Fruit fly (Drosophila melanogaster) whole organism, embryonic: ENCODE results near the gene fbl.

Experiments
- Awh ChIP-seq: fragments of 200-800 bp; sonication (Bioruptor generic); IDR thresholded peaks from 2 replicates; pipeline ENCODE4, ENCODE4 v1.3.6; 2022; ENCODE audit warnings: missing biosample characterization, missing genetic modification characterization
- Bgb ChIP-seq: fragments of 200-800 bp; sonication (Bioruptor generic); IDR thresholded peaks from 2 replicates; pipeline ENCODE4 v1.3.6; 2022; ENCODE audit warnings: missing biosample characterization, missing genetic modification characterization; ENCODE audit not compliant: partially characterized antibody
- Blimp-1 ChIP-seq: fragments of 200-800 bp; sonication (Bioruptor generic); optimal IDR thresholded peaks from 3 replicates; lab custom pipeline; 2018; ENCODE audit warnings: missing biosample characterization, missing genetic modification characterization, mild to moderate bottlenecking, moderate library complexity, missing genetic modification reagents
- Bteb2 ChIP-seq: fragments of 200-800 bp; sonication (Bioruptor generic); optimal IDR thresholded peaks from 2 replicates; lab custom pipeline; 2016; ENCODE audit warnings: missing biosample characterization, missing genetic modification characterization
- CG10979 ChIP-seq: fragments of 200-800 bp; sonication (Bioruptor generic); optimal IDR thresholded peaks from 2 replicates; lab custom pipeline; 2018; ENCODE audit warnings: missing biosample characterization, mild to moderate bottlenecking, missing genetic modification characterization, moderate library complexity
- CG12299 ChIP-seq: fragments of 200-800 bp; sonication (Bioruptor generic); optimal IDR thresholded peaks from 2 replicates; lab custom pipeline; 2018; ENCODE audit warnings: missing biosample characterization, mild to moderate bottlenecking, missing genetic modification characterization
- CG1602 ChIP-seq: fragments of 200-800 bp; sonication (Bioruptor generic); optimal IDR thresholded peaks from 3 replicates; lab custom pipeline; 2016; ENCODE audit warnings: missing biosample characterization, missing genetic modification characterization
- CG2116 ChIP-seq: fragments of 200-800 bp; sonication (Bioruptor generic); optimal IDR thresholded peaks from 3 replicates; lab custom pipeline; 2018; ENCODE audit warnings: missing biosample characterization, mild to moderate bottlenecking, missing genetic modification characterization
- CG31441 ChIP-seq: fragments of 200-800 bp; sonication (Bioruptor generic); IDR thresholded peaks from 2 replicates; pipeline ENCODE4 v1.3.6; 2022; ENCODE audit warnings: missing biosample characterization, missing genetic modification characterization
- CG32532 ChIP-seq: fragments of 200-800 bp; sonication (Bioruptor generic); IDR thresholded peaks from 2 replicates; pipeline ENCODE4 v1.3.6; 2022; ENCODE audit warnings: missing biosample characterization, missing genetic modification characterization
- CG3995 ChIP-seq: fragments of 200-800 bp; sonication (Bioruptor generic); optimal IDR thresholded peaks from 3 replicates; lab custom pipeline; 2016; ENCODE audit warnings: missing biosample characterization, missing genetic modification characterization
- CG42726 ChIP-seq: fragments of 200-800 bp; sonication (Bioruptor generic); IDR thresholded peaks from 2 replicates; pipeline ENCODE4 v1.3.6; 2022; ENCODE audit warnings: missing biosample characterization, missing genetic modification characterization; ENCODE audit not compliant: partially characterized antibody
- CG4282 ChIP-seq: fragments of 200-800 bp; sonication (Bioruptor generic); optimal IDR thresholded peaks from 2 replicates; lab custom pipeline; 2016; ENCODE audit warnings: missing biosample characterization, missing genetic modification characterization
- CG4404 ChIP-seq: fragments of 200-800 bp; sonication (Bioruptor generic); IDR thresholded peaks from 2 replicates; pipeline ENCODE4 v1.3.6; 2022; ENCODE audit warnings: missing biosample characterization, missing genetic modification characterization
- CG7357 ChIP-seq: fragments of 200-800 bp; sonication (Bioruptor generic); IDR thresholded peaks from 3 replicates; pipeline ENCODE4 v1.3.6; 2022; ENCODE audit warnings: missing biosample characterization, missing genetic modification characterization
- CG8388 ChIP-seq: fragments of 200-800 bp; sonication (Bioruptor generic); optimal IDR thresholded peaks from 2 replicates; lab custom pipeline; 2019; ENCODE audit warnings: missing biosample characterization, mild to moderate bottlenecking, missing genetic modification characterization, moderate library complexity
- CG9932 ChIP-seq: fragments of 200-800 bp; sonication (Bioruptor generic); IDR thresholded peaks from 2 replicates; pipeline ENCODE4 v1.3.6; 2022; ENCODE audit warnings: missing biosample characterization, missing genetic modification characterization
- CoRest ChIP-seq: fragments of 200-800 bp; sonication (Bioruptor generic); optimal IDR thresholded peaks from 3 replicates; lab custom pipeline; 2018; ENCODE audit warnings: missing biosample characterization, mild to moderate bottlenecking, missing genetic modification characterization, moderate library complexity
- D19A ChIP-seq: fragments of 200-800 bp; optimal IDR thresholded peaks from 3 replicates; lab custom pipeline; 2019; ENCODE audit warnings: missing biosample characterization, mild to moderate bottlenecking, missing genetic modification characterization, moderate library complexity
- Dad ChIP-seq: fragments of 200-800 bp; sonication (Bioruptor generic); optimal IDR thresholded peaks from 3 replicates; lab custom pipeline; 2016; ENCODE audit warnings: missing biosample characterization, missing genetic modification characterization
- Deaf1 ChIP-seq: fragments of 200-800 bp; optimal IDR thresholded peaks from 3 replicates; lab custom pipeline; 2019; ENCODE audit warnings: missing biosample characterization, mild to moderate bottlenecking, missing genetic modification characterization, moderate library complexity
- Dek ChIP-seq: fragments of 200-800 bp; sonication (Bioruptor generic); optimal IDR thresholded peaks from 3 replicates; lab custom pipeline; 2019; ENCODE audit warnings: missing biosample characterization, mild to moderate bottlenecking, missing genetic modification characterization, moderate library complexity
- E2f1 ChIP-seq: fragments of 200-800 bp; sonication (Bioruptor generic); IDR thresholded peaks from 2 replicates; pipeline ENCODE4 v1.3.6; 2022; ENCODE audit warnings: missing biosample characterization, missing genetic modification characterization
- Elba2 ChIP-seq: fragments of 200-800 bp; sonication (Bioruptor generic); optimal IDR thresholded peaks from 3 replicates; lab custom pipeline; 2016; ENCODE audit warnings: missing biosample characterization, missing genetic modification characterization
- Fer1 ChIP-seq: fragments of 200-800 bp; sonication (Bioruptor generic); optimal IDR thresholded peaks from 2 replicates; lab custom pipeline; 2017; ENCODE audit warnings: missing biosample characterization, mild to moderate bottlenecking, missing genetic modification characterization
- Fer3 ChIP-seq: fragments of 200-800 bp; sonication (Bioruptor generic); optimal IDR thresholded peaks from 2 replicates; lab custom pipeline; 2018; ENCODE audit warnings: missing biosample characterization, mild to moderate bottlenecking, missing genetic modification characterization, moderate library complexity
- HmgZ ChIP-seq: fragments of 200-800 bp; sonication (Bioruptor generic); optimal IDR thresholded peaks from 2 replicates; lab custom pipeline; 2018; ENCODE audit warnings: missing biosample characterization, mild to moderate bottlenecking, missing genetic modification characterization
- Meics ChIP-seq: fragments of 200-800 bp; sonication (Bioruptor generic); optimal IDR thresholded peaks from 2 replicates; lab custom pipeline; 2017; ENCODE audit warnings: missing biosample characterization, mild to moderate bottlenecking, missing genetic modification characterization
- Mrtf ChIP-seq: fragments of 200-800 bp; sonication (Bioruptor generic); IDR thresholded peaks from 3 replicates; pipeline ENCODE4 v1.3.6; 2022; ENCODE audit warnings: missing biosample characterization, missing genetic modification characterization
- Ptx1 ChIP-seq: fragments of 200-800 bp; sonication (Bioruptor generic); IDR thresholded peaks from 2 replicates; pipeline ENCODE4 v1.3.6; 2022; ENCODE audit warnings: missing biosample characterization, missing genetic modification characterization
- Scr ChIP-seq: fragments of 200-800 bp; sonication (Bioruptor generic); IDR thresholded peaks from 2 replicates; pipeline ENCODE4 v1.3.6; 2022; ENCODE audit warnings: missing biosample characterization, missing genetic modification characterization; ENCODE audit not compliant: partially characterized antibody
- Sry-β ChIP-seq: fragments of 200-800 bp; sonication (Bioruptor generic); optimal IDR thresholded peaks from 2 replicates; lab custom pipeline; 2018; ENCODE audit warnings: missing biosample characterization, mild to moderate bottlenecking, missing genetic modification characterization, moderate library complexity
- TFAM ChIP-seq: fragments of 200-800 bp; sonication (Bioruptor generic); optimal IDR thresholded peaks from 2 replicates; lab custom pipeline; 2017; ENCODE audit warnings: missing biosample characterization, missing genetic modification characterization, inconsistent platforms
- Taf1 ChIP-seq: fragments of 200-800 bp; sonication (Bioruptor generic); IDR thresholded peaks from 2 replicates; pipeline ENCODE4 v1.3.6; 2022; ENCODE audit warnings: missing biosample characterization, missing genetic modification characterization
- ase ChIP-seq: fragments of 200-800 bp; sonication (Bioruptor generic); IDR thresholded peaks from 3 replicates; pipeline ENCODE4 v1.3.6; 2022; ENCODE audit warnings: missing biosample characterization, missing genetic modification characterization
- bsh ChIP-seq, 2 experiments: fragments of 200-800 bp; sonication (Bioruptor generic); optimal IDR thresholded peaks; 2 replicates each; lab custom pipeline; 2017 to 2018; ENCODE audit warnings: mild to moderate bottlenecking in 2 of 2, missing biosample characterization in 2 of 2, missing genetic modification characterization in 2 of 2, moderate library complexity in 1 of 2
- ci ChIP-seq: fragments of 200-800 bp; sonication (Bioruptor generic); IDR thresholded peaks from 3 replicates; pipeline ENCODE4 v1.3.6; 2022; ENCODE audit warnings: missing biosample characterization, missing genetic modification characterization
- fd102C ChIP-seq: fragments of 200-800 bp; sonication (Bioruptor generic); optimal IDR thresholded peaks from 2 replicates; lab custom pipeline; 2018; ENCODE audit warnings: missing biosample characterization, mild to moderate bottlenecking, missing genetic modification characterization, moderate library complexity
- hbn ChIP-seq: fragments of 200-800 bp; sonication (Bioruptor generic); IDR thresholded peaks from 2 replicates; pipeline ENCODE4 v1.3.6; 2022; ENCODE audit warnings: missing biosample characterization, missing genetic modification characterization; ENCODE audit not compliant: partially characterized antibody
- lilli ChIP-seq: fragments of 200-800 bp; sonication (Bioruptor generic); optimal IDR thresholded peaks from 3 replicates; lab custom pipeline; 2016; ENCODE audit warnings: missing biosample characterization, missing genetic modification characterization
- pho ChIP-seq: fragments of 200-800 bp; sonication (Bioruptor generic); optimal IDR thresholded peaks from 2 replicates; lab custom pipeline; 2016; ENCODE audit warnings: missing biosample characterization, missing genetic modification characterization
- phol ChIP-seq: fragments of 200-800 bp; sonication (Bioruptor generic); optimal IDR thresholded peaks from 3 replicates; lab custom pipeline; 2018; ENCODE audit warnings: missing biosample characterization, mild to moderate bottlenecking, missing genetic modification characterization, moderate library complexity
- prd ChIP-seq, 3 experiments: fragments of >200 bp in 2 of 3; fragments of 200-800 bp in 1 of 3; sonication (Bioruptor generic) in 1 of 3; optimal IDR thresholded peaks in 2 of 3; IDR thresholded peaks in 1 of 3; 2 replicates in 2 of 3; 3 replicates in 1 of 3; pipeline versions ENCODE4 v1.3.6 to Lab custom; 2017 to 2022; ENCODE audit warnings: missing biosample characterization in 1 of 3, missing genetic modification characterization in 1 of 3
- sob ChIP-seq: fragments of 200-800 bp; sonication (Bioruptor generic); IDR thresholded peaks from 2 replicates; pipeline ENCODE4 v1.3.6; 2022; ENCODE audit warnings: missing biosample characterization, missing genetic modification characterization
- ssp ChIP-seq: fragments of 200-800 bp; sonication (Bioruptor generic); IDR thresholded peaks from 2 replicates; pipeline ENCODE4 v1.3.6; 2022; ENCODE audit warnings: missing biosample characterization, missing genetic modification characterization
- usp ChIP-seq: fragments of >200 bp; optimal IDR thresholded peaks from 2 replicates; lab custom pipeline; 2017; ENCODE audit warnings: missing biosample characterization, missing genetic modification characterization
- wor ChIP-seq: fragments of 200-800 bp; sonication (Bioruptor generic); IDR thresholded peaks from 2 replicates; pipeline ENCODE4 v1.3.6; 2022; ENCODE audit warnings: missing biosample characterization, missing genetic modification characterization

The fbl gene

DNA sequence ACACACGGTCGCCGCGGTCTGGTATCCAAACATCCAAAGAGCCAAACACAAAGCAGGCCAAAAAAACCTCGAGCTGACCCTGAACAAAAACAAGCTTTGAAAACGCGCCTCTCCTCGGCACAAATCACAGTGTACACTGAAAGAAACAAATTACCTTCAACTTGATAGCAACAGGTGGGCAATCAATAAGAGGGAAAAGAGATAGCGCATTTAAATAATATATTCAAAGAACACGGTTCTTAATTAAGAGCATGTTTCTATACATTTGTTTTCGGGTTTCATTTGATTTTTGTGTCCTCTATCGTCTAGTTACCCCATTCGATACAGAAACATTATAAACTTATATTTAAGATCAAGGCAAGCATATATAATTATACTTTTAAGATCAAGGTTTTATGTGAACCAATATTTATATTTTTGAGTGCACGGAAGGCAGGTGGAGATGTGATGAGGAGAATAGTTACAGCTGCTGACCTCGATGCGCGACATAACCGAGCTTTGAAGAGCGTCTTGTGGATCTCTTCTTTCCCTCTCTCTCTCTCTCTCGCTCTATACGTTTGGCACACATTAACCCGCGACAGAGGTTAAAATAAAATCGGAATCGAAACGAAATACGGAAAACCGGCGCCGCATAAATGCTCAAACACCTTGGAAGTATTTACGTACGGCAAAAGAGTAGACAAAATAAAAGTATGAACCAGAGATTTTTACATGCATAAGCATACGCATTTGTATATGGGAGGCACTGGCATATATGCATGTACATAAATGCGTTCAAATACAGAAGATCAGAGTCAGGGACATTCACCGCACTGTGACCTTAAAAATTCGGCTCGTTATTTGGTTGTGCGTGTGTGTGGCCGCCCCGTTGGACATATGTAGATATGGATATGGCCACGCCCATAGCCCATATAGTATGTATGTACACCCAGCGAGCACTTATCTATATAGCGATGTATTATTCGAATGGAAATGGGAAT is 14.3 kb downstream of the fbl start (continued):
- peak; percentile 80 for TF ChIP-seq Awh
- TF ChIP-seq Blimp-1 (GFP tag; lab: Kevin White, UChicago): peak; percentile 81
- TF ChIP-seq wor (GFP tag; lab: Robert Waterston, UW): peak; percentile 40; the same call in 1 of the 2 replicates
- TF ChIP-seq CG3995 (GFP tag; lab: Kevin White, UChicago): peak; percentile 22
- peak; percentile 93 for TF ChIP-seq CoRest (tag; lab: Kevin White, UChicago)
- TF ChIP-seq Dad (GFP tag; lab: Kevin White, UChicago): peak; percentile 61
- peak; percentile 75 for TF ChIP-seq CG12299 (tag; lab: Kevin White, UChicago)
- peak; percentile 33 for TF ChIP-seq Sry-β (GFP tag; lab: Kevin White, UChicago)
- TF ChIP-seq Elba2 (GFP tag; lab: Kevin White, UChicago): peak; percentile 5
- no peak for TF ChIP-seq CG4404 (GFP tag; lab: Robert Waterston, UW)
- peak; percentile 63; the same call in 1 of the 3 replicates for TF ChIP-seq Mrtf
- peak; percentile 80 for TF ChIP-seq pho (GFP tag; lab: Kevin White, UChicago)
- TF ChIP-seq ssp: peak; percentile 63
- TF ChIP-seq Taf1 (GFP tag; lab: Robert Waterston, UW): peak; percentile 23; the same call in 1 of the 2 replicates
- TF ChIP-seq Bgb (GFP tag; lab: Robert Waterston, UW): no peak; the same call in 1 of the 2 replicates
- TF ChIP-seq prd (optimal IDR thresholded peaks at IDR 0.05; lab: Kevin White, UChicago): no peak
- TF ChIP-seq prd (GFP tag; IDR thresholded peaks at IDR 0.05; lab: Robert Waterston, UW): peak; percentile 81
- TF ChIP-seq CG4282 (GFP tag; lab: Kevin White, UChicago): no peak
- peak; percentile 71 for TF ChIP-seq Bteb2 (GFP tag; lab: Kevin White, UChicago)
- TF ChIP-seq Deaf1: peak; percentile 60
- TF ChIP-seq CG42726: no peak
- peak; percentile 90 for TF ChIP-seq Dek (tag; lab: Kevin White, UChicago)
- TF ChIP-seq ase (GFP tag; lab: Robert Waterston, UW): peak; percentile 79
- peak; percentile 70; the same call in 1 of the 2 replicates for TF ChIP-seq sob (GFP tag; lab: Robert Waterston, UW)
- TF ChIP-seq phol (tag; lab: Kevin White, UChicago): peak; percentile 91
- TF ChIP-seq E2f1 (GFP tag; lab: Robert Waterston, UW): peak; percentile 78
- TF ChIP-seq lilli (GFP tag; lab: Kevin White, UChicago): peak; percentile 89
- peak; percentile 82 for TF ChIP-seq Meics
- no peak for TF ChIP-seq TFAM
- peak; percentile 87 for TF ChIP-seq CG10979 (tag; lab: Kevin White, UChicago)
- TF ChIP-seq CG8388: peak; percentile 84
- TF ChIP-seq CG1602 (GFP tag; lab: Kevin White, UChicago): peak; percentile 85
- TF ChIP-seq CG2116 (GFP tag; lab: Kevin White, UChicago): peak; percentile 39
- TF ChIP-seq ci (GFP tag; lab: Robert Waterston, UW): peak; percentile 48; the same call in 2 of the 3 replicates
- peak; percentile 74 for TF ChIP-seq HmgZ (tag; lab: Kevin White, UChicago)
- TF ChIP-seq fd102C (GFP tag; lab: Kevin White, UChicago): no peak
- TF ChIP-seq Fer1 (GFP tag; lab: Kevin White, UChicago): peak; percentile 85
- TF ChIP-seq CG7357 (GFP tag; lab: Robert Waterston, UW): peak; percentile 62
- peak; percentile 83 for TF ChIP-seq Fer3
- TF ChIP-seq bsh (GFP tag; optimal IDR thresholded peaks at IDR 0.05; lab: Kevin White, UChicago): peak; percentile 58 to 82
- TF ChIP-seq Scr: no peak
- peak; percentile 80 for TF ChIP-seq CG9932
- no peak for TF ChIP-seq usp
- TF ChIP-seq CG32532 (GFP tag; lab: Robert Waterston, UW): peak; percentile 77
- TF ChIP-seq hbn (GFP tag; lab: Robert Waterston, UW): no peak
- peak; percentile 86 for TF ChIP-seq CG31441 (GFP tag; lab: Robert Waterston, UW)
- TF ChIP-seq Ptx1: peak; percentile 85
- peak; percentile 84 for TF ChIP-seq D19A (tag; lab: Kevin White, UChicago)
